In the genomic region with DNA sequence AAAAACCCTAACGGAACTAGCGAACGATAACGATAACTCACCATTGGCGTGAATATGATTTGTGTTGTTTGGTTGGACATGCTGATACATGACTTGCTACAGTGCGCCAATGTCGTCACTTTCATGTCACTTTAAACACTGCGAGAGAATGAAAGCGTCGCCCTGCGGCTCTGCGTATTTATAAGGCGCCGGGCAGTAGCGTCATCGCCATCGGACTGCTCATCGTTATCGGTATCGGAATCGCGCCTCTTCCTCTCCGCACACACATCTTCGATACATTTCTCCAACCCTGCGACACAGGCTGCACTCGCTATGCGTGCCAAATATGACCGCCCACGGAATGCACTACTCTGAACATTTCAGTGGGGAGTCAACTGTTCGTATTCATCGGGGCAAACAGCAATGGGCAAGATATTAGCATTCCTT, we compare ENCODE assay signal across 1 fruit fly cellular context.
TF ChIP-seq lines count a peak whose summit lies in the region.

A gene (minus strand): TSS at position 160 of the 426 bp plus-strand sequence.

TF ChIP-seq in whole organism, embryonic, 481 proteins besides CTCF, POLR2A, EP300 and RAD21 (continued from another document and continues in another):
- TF ChIP-seq amos (GFP tag; IDR thresholded peaks at IDR 0.05; lab: Robert Waterston, UW; ENCODE audit: partially characterized antibody) (peak; percentile 62; the same call in 1 of the 2 replicates), CG8388 (GFP tag; optimal IDR thresholded peaks at IDR 0.05; lab: Kevin White, UChicago) (no peak), toy (GFP tag; IDR thresholded peaks at IDR 0.05; lab: Robert Waterston, UW) (no peak), Sox100B (GFP tag; optimal IDR thresholded peaks at IDR 0.05; lab: Kevin White, UChicago) (no peak), corto (GFP tag; optimal IDR thresholded peaks at IDR 0.05; lab: Kevin White, UChicago) (no peak), CG43689 (GFP tag; IDR thresholded peaks at IDR 0.05; lab: Robert Waterston, UW) (no peak), bowl (GFP tag; IDR thresholded peaks at IDR 0.05; lab: Robert Waterston, UW) (no peak), CG5953 (GFP tag; IDR thresholded peaks at IDR 0.05; lab: Robert Waterston, UW) (no peak), CG12219 (GFP tag; optimal IDR thresholded peaks at IDR 0.05; lab: Kevin White, UChicago) (no peak), row (GFP tag; IDR thresholded peaks at IDR 0.05; lab: Robert Waterston, UW) (peak; percentile 87), CG18262 (tag; optimal IDR thresholded peaks at IDR 0.05; lab: Kevin White, UChicago) (no peak), CG4617 (GFP tag; optimal IDR thresholded peaks at IDR 0.05; lab: Kevin White, UChicago; ENCODE audit: borderline replicate concordance) (peak; percentile 45), Med (GFP tag; lab: Kevin White, UChicago) (peak; percentile 94), CG11085 (GFP tag; IDR thresholded peaks at IDR 0.05; lab: Robert Waterston, UW) (no peak), CG3281 (GFP tag; optimal IDR thresholded peaks at IDR 0.05; lab: Kevin White, UChicago) (peak; percentile 38), ase (GFP tag; IDR thresholded peaks at IDR 0.05; lab: Robert Waterston, UW) (0 out of 3 replicates have a peak, but pooled peaks have one; percentile 58), sc (optimal IDR thresholded peaks at IDR 0.05; lab: Kevin White, UChicago) (no peak), sc (GFP tag; optimal IDR thresholded peaks at IDR 0.05; lab: Kevin White, UChicago) (no peak), CG2678 (tag; optimal IDR thresholded peaks at IDR 0.05; lab: Kevin White, UChicago) (peak; percentile 28), CG7556 (GFP tag; optimal IDR thresholded peaks at IDR 0.05; lab: Kevin White, UChicago) (no peak), pita (GFP tag; optimal IDR thresholded peaks at IDR 0.05; lab: Kevin White, UChicago) (no peak), CG11247 (GFP tag; IDR thresholded peaks at IDR 0.05; lab: Robert Waterston, UW) (0 out of 2 replicates have a peak, but pooled peaks have one; percentile 26), Doc2 (GFP tag; IDR thresholded peaks at IDR 0.05; lab: Robert Waterston, UW) (no peak), Hr78 (GFP tag; optimal IDR thresholded peaks at IDR 0.05; lab: Kevin White, UChicago) (no peak), CG10431 (GFP tag; optimal IDR thresholded peaks at IDR 0.05; lab: Kevin White, UChicago) (no peak), BEAF-32 (GFP tag; optimal IDR thresholded peaks at IDR 0.05; lab: Kevin White, UChicago) (peak; percentile 32), Fer2 (tag; optimal IDR thresholded peaks at IDR 0.05; lab: Kevin White, UChicago) (no peak), sob (GFP tag; IDR thresholded peaks at IDR 0.05; lab: Robert Waterston, UW) (peak; percentile 56; the same call in 1 of the 2 replicates), CG3065 (GFP tag; optimal IDR thresholded peaks at IDR 0.05; lab: Kevin White, UChicago) (no peak), sug (tag; optimal IDR thresholded peaks at IDR 0.05; lab: Kevin White, UChicago) (no peak), B-H1 (GFP tag; IDR thresholded peaks at IDR 0.05; lab: Robert Waterston, UW) (no peak), p53 (GFP tag; optimal IDR thresholded peaks at IDR 0.05; lab: Kevin White, UChicago) (peak; percentile 56), zen (tag; optimal IDR thresholded peaks at IDR 0.05; lab: Kevin White, UChicago) (no peak), ranshi (GFP tag; IDR thresholded peaks at IDR 0.05; lab: Robert Waterston, UW) (peak; percentile 19; the same call in 1 of the 2 replicates), CG9876 (GFP tag; optimal IDR thresholded peaks at IDR 0.05; lab: Kevin White, UChicago) (peak; percentile 32), CG10209 (GFP tag; optimal IDR thresholded peaks at IDR 0.05; lab: Kevin White, UChicago) (peak; percentile 30), CG7357 (GFP tag; IDR thresholded peaks at IDR 0.05; lab: Robert Waterston, UW) (no peak), Rx (GFP tag; IDR thresholded peaks at IDR 0.05; lab: Robert Waterston, UW) (0 out of 2 replicates have a peak, but pooled peaks have one; percentile 30), CHES-1-like (GFP tag; optimal IDR thresholded peaks at IDR 0.05; lab: Kevin White, UChicago) (peak; percentile 14), cato (GFP tag; optimal IDR thresholded peaks at IDR 0.05; lab: Kevin White, UChicago; ENCODE audit: borderline replicate concordance) (no peak), CG18599 (GFP tag; optimal IDR thresholded peaks at IDR 0.05; lab: Kevin White, UChicago) (peak; percentile 37), org-1 (GFP tag; optimal IDR thresholded peaks at IDR 0.05; lab: Kevin White, UChicago) (no peak), Hmr (GFP tag; optimal IDR thresholded peaks at IDR 0.05; lab: Kevin White, UChicago) (peak; percentile 36), crc (GFP tag; optimal IDR thresholded peaks at IDR 0.05; lab: Kevin White, UChicago) (no peak), Ravus (GFP tag; IDR thresholded peaks at IDR 0.05; lab: Robert Waterston, UW) (no peak), CG16863 (GFP tag; optimal IDR thresholded peaks at IDR 0.05; lab: Kevin White, UChicago) (peak; percentile 60), chif (GFP tag; optimal IDR thresholded peaks at IDR 0.05; lab: Kevin White, UChicago) (peak; percentile 31), crol (GFP tag; IDR thresholded peaks at IDR 0.05; lab: Robert Waterston, UW) (peak; percentile 74), Oaz (GFP tag; IDR thresholded peaks at IDR 0.05; lab: Robert Waterston, UW) (no peak), CG15514 (GFP tag; optimal IDR thresholded peaks at IDR 0.05; lab: Kevin White, UChicago) (peak; percentile 80), gem (tag; optimal IDR thresholded peaks at IDR 0.05; lab: Kevin White, UChicago) (peak; percentile 31), CG15269 (tag; optimal IDR thresholded peaks at IDR 0.05; lab: Kevin White, UChicago) (peak; percentile 41), salm (tag; optimal IDR thresholded peaks at IDR 0.05; lab: Kevin White, UChicago) (no peak), CG13894 (tag; optimal IDR thresholded peaks at IDR 0.05; lab: Kevin White, UChicago) (peak; percentile 5), mld (GFP tag; IDR thresholded peaks at IDR 0.05; lab: Robert Waterston, UW; ENCODE audit: partially characterized antibody) (peak; percentile 70; the same call in 2 of the 3 replicates), Dip2 (GFP tag; IDR thresholded peaks at IDR 0.05; lab: Robert Waterston, UW) (no peak), ATbp (GFP tag; optimal IDR thresholded peaks at IDR 0.05; lab: Kevin White, UChicago) (no peak), CG11456 (GFP tag; IDR thresholded peaks at IDR 0.05; lab: Robert Waterston, UW) (peak; percentile 74; the same call in 1 of the 3 replicates), Hsf (GFP tag; optimal IDR thresholded peaks at IDR 0.05; lab: Kevin White, UChicago) (peak; percentile 63), crp (GFP tag; optimal IDR thresholded peaks at IDR 0.05; lab: Kevin White, UChicago) (no peak), CG1603 (tag; optimal IDR thresholded peaks at IDR 0.05; lab: Kevin White, UChicago) (peak; percentile 53), CG7928 (GFP tag; optimal IDR thresholded peaks at IDR 0.05; lab: Kevin White, UChicago) (peak; percentile 88), CG2712 (tag; optimal IDR thresholded peaks at IDR 0.05; lab: Kevin White, UChicago) (peak; percentile 1), ac (GFP tag; optimal IDR thresholded peaks at IDR 0.05; lab: Kevin White, UChicago) (no peak), cad (GFP tag; optimal IDR thresholded peaks at IDR 0.05; lab: Kevin White, UChicago) (no peak), CG17385 (GFP tag; optimal IDR thresholded peaks at IDR 0.05; lab: Kevin White, UChicago) (no peak), knrl (GFP tag; IDR thresholded peaks at IDR 0.05; lab: Robert Waterston, UW; ENCODE audit: partially characterized antibody) (peak; percentile 59), CG4282 (GFP tag; optimal IDR thresholded peaks at IDR 0.05; lab: Kevin White, UChicago) (peak; percentile 36), H2.0 (GFP tag; IDR thresholded peaks at IDR 0.05; lab: Robert Waterston, UW) (peak; percentile 39), zen2 (GFP tag; IDR thresholded peaks at IDR 0.05; lab: Robert Waterston, UW; ENCODE audit: partially characterized antibody) (peak; percentile 42; the same call in 2 of the 3 replicates), hth (optimal IDR thresholded peaks at IDR 0.05; lab: Kevin White, UChicago) (no peak), Spps (tag; optimal IDR thresholded peaks at IDR 0.05; lab: Kevin White, UChicago) (no peak), CG2116 (GFP tag; optimal IDR thresholded peaks at IDR 0.05; lab: Kevin White, UChicago) (peak; percentile 34), gt (GFP tag; IDR thresholded peaks at IDR 0.05; lab: Robert Waterston, UW) (no peak), CG12299 (tag; optimal IDR thresholded peaks at IDR 0.05; lab: Kevin White, UChicago) (no peak), E2f2 (GFP tag; IDR thresholded peaks at IDR 0.05; lab: Robert Waterston, UW) (peak; percentile 70), HLH54F (GFP tag; optimal IDR thresholded peaks at IDR 0.05; lab: Kevin White, UChicago) (peak; percentile 40), fd3F (GFP tag; optimal IDR thresholded peaks at IDR 0.05; lab: Kevin White, UChicago) (no peak), ap (GFP tag; IDR thresholded peaks at IDR 0.05; lab: Robert Waterston, UW) (no peak), CG15011 (GFP tag; optimal IDR thresholded peaks at IDR 0.05; lab: Kevin White, UChicago) (no peak), mirr (GFP tag; optimal IDR thresholded peaks at IDR 0.05; lab: Kevin White, UChicago) (no peak), CG8765 (GFP tag; IDR thresholded peaks at IDR 0.05; lab: Robert Waterston, UW) (no peak), dimm (GFP tag; IDR thresholded peaks at IDR 0.05; lab: Robert Waterston, UW) (no peak), tin (GFP tag; optimal IDR thresholded peaks at IDR 0.05; lab: Kevin White, UChicago) (peak; percentile 55), Gug (GFP tag; IDR thresholded peaks at IDR 0.05; lab: Robert Waterston, UW) (peak; percentile 79; the same call in 3 of the 4 replicates), Scr (GFP tag; IDR thresholded peaks at IDR 0.05; lab: Robert Waterston, UW; ENCODE audit: partially characterized antibody) (peak; percentile 64), CG6272 (GFP tag; IDR thresholded peaks at IDR 0.05; lab: Robert Waterston, UW) (peak; percentile 65), CG13624 (GFP tag; optimal IDR thresholded peaks at IDR 0.05; lab: Kevin White, UChicago) (peak; percentile 44), Asciz (GFP tag; optimal IDR thresholded peaks at IDR 0.05; lab: Kevin White, UChicago) (no peak), ftz-f1 (GFP tag; optimal IDR thresholded peaks at IDR 0.05; lab: Kevin White, UChicago) (no peak), Dad (GFP tag; optimal IDR thresholded peaks at IDR 0.05; lab: Kevin White, UChicago) (no peak), dmrt99B (tag; optimal IDR thresholded peaks at IDR 0.05; lab: Kevin White, UChicago) (peak; percentile 31), pan (optimal IDR thresholded peaks at IDR 0.05; lab: Kevin White, UChicago) (no peak), pan (GFP tag; optimal IDR thresholded peaks at IDR 0.05 in 1 of 2, IDR thresholded peaks at IDR 0.05 in 1 of 2) (peak in 1 of 2 experiments; percentile 65), CG12104 (GFP tag; optimal IDR thresholded peaks at IDR 0.05; lab: Kevin White, UChicago) (no peak), CG17359 (tag; optimal IDR thresholded peaks at IDR 0.05; lab: Kevin White, UChicago) (peak; percentile 19), CG7745 (tag; optimal IDR thresholded peaks at IDR 0.05; lab: Kevin White, UChicago) (no peak), disco-r (GFP tag; optimal IDR thresholded peaks at IDR 0.05; lab: Kevin White, UChicago) (no peak), CG1792 (GFP tag; optimal IDR thresholded peaks at IDR 0.05; lab: Kevin White, UChicago) (peak; percentile 16), CG32532 (GFP tag; IDR thresholded peaks at IDR 0.05; lab: Robert Waterston, UW) (peak; percentile 73), CG10274 (GFP tag; optimal IDR thresholded peaks at IDR 0.05; lab: Kevin White, UChicago) (no peak), CG18011 (GFP tag; optimal IDR thresholded peaks at IDR 0.05; lab: Kevin White, UChicago) (no peak), CG11695 (GFP tag; IDR thresholded peaks at IDR 0.05; lab: Robert Waterston, UW) (no peak), Xrp1 (GFP tag; IDR thresholded peaks at IDR 0.05; lab: Robert Waterston, UW) (peak; percentile 24; the same call in 1 of the 2 replicates), Myb (GFP tag; optimal IDR thresholded peaks at IDR 0.05; lab: Kevin White, UChicago) (peak; percentile 76), Fer1 (GFP tag; optimal IDR thresholded peaks at IDR 0.05; lab: Kevin White, UChicago) (peak; percentile 26), CG4707 (GFP tag; optimal IDR thresholded peaks at IDR 0.05; lab: Kevin White, UChicago) (no peak), CG14014 (GFP tag; IDR thresholded peaks at IDR 0.05; lab: Robert Waterston, UW) (0 out of 2 replicates have a peak, but pooled peaks have one; percentile 12), CG7963 (GFP tag; IDR thresholded peaks at IDR 0.05; lab: Robert Waterston, UW; ENCODE audit: partially characterized antibody) (peak; percentile 80), CG34422 (GFP tag; IDR thresholded peaks at IDR 0.05; lab: Robert Waterston, UW) (0 out of 3 replicates have a peak, but pooled peaks have one; percentile 36), CG8359 (GFP tag; optimal IDR thresholded peaks at IDR 0.05; lab: Kevin White, UChicago; ENCODE audit: borderline replicate concordance) (no peak), bsh (GFP tag; optimal IDR thresholded peaks at IDR 0.05; lab: Kevin White, UChicago) (peak in 1 of 2 experiments; percentile 20), Bdp1 (GFP tag; optimal IDR thresholded peaks at IDR 0.05; lab: Kevin White, UChicago) (no peak), dpn (GFP tag; optimal IDR thresholded peaks at IDR 0.05; lab: Kevin White, UChicago) (peak in 1 of 2 experiments; percentile 57), klu (GFP tag; IDR thresholded peaks at IDR 0.05; lab: Robert Waterston, UW) (no peak), Dll (GFP tag; IDR thresholded peaks at IDR 0.05; lab: Robert Waterston, UW; ENCODE audit: partially characterized antibody) (peak; percentile 71; the same call in 3 of the 4 replicates), repo (GFP tag; optimal IDR thresholded peaks at IDR 0.05; lab: Kevin White, UChicago) (peak; percentile 7), jing (GFP tag; optimal IDR thresholded peaks at IDR 0.05; lab: Kevin White, UChicago) (no peak), sima (GFP tag; optimal IDR thresholded peaks at IDR 0.05; lab: Kevin White, UChicago) (no peak), CoRest (tag; optimal IDR thresholded peaks at IDR 0.05; lab: Kevin White, UChicago) (peak; percentile 49), HLH3B (GFP tag; IDR thresholded peaks at IDR 0.05; lab: Robert Waterston, UW) (peak; percentile 58), lilli (GFP tag; optimal IDR thresholded peaks at IDR 0.05; lab: Kevin White, UChicago) (peak; percentile 36), tio (GFP tag; optimal IDR thresholded peaks at IDR 0.05; lab: Kevin White, UChicago) (peak; percentile 38), dm (GFP tag; optimal IDR thresholded peaks at IDR 0.05; lab: Kevin White, UChicago) (peak; percentile 30), Hand (GFP tag; optimal IDR thresholded peaks at IDR 0.05; lab: Kevin White, UChicago) (no peak)
